Fruit fly (Drosophila melanogaster) whole organism, embryonic: ENCODE measurements around the gene defl.
A peak's percentile ranks its signal among the peaks of the same experiment; 100 is the strongest.

Experiments
- Atf-2 ChIP-seq: fragments of 200-800 bp; sonication (Bioruptor generic); optimal IDR thresholded peaks from 2 replicates; lab custom pipeline; 2016; ENCODE audit warnings: missing biosample characterization, missing genetic modification characterization
- Bdp1 ChIP-seq: fragments of 200-800 bp; sonication (Bioruptor generic); optimal IDR thresholded peaks from 3 replicates; lab custom pipeline; 2016; ENCODE audit warnings: missing biosample characterization, missing genetic modification characterization
- CG10147 ChIP-seq: fragments of 200-800 bp; sonication (Bioruptor generic); optimal IDR thresholded peaks from 2 replicates; lab custom pipeline; 2019; ENCODE audit warnings: missing biosample characterization, mild to moderate bottlenecking, missing genetic modification characterization, moderate library complexity
- CG10366 ChIP-seq: fragments of 200-800 bp; sonication (Bioruptor generic); IDR thresholded peaks from 2 replicates; pipeline ENCODE4 v1.3.6; 2022; ENCODE audit warnings: missing biosample characterization, missing genetic modification characterization
- CG12942 ChIP-seq: fragments of 200-800 bp; sonication (Bioruptor generic); optimal IDR thresholded peaks from 3 replicates; lab custom pipeline; 2016; ENCODE audit warnings: missing biosample characterization, missing genetic modification characterization
- CG13123 ChIP-seq: fragments of 200-800 bp; sonication (Bioruptor generic); optimal IDR thresholded peaks from 2 replicates; lab custom pipeline; 2016; ENCODE audit warnings: missing biosample characterization, missing genetic modification characterization
- CG13296 ChIP-seq: fragments of 200-800 bp; sonication (Bioruptor generic); optimal IDR thresholded peaks from 3 replicates; lab custom pipeline; 2018; ENCODE audit warnings: missing biosample characterization, mild to moderate bottlenecking, missing genetic modification characterization
- CG13775 ChIP-seq: fragments of 200-800 bp; sonication (Bioruptor generic); optimal IDR thresholded peaks from 3 replicates; lab custom pipeline; 2017; ENCODE audit warnings: missing biosample characterization, mild to moderate bottlenecking, missing genetic modification characterization
- CG14860 ChIP-seq: fragments of 200-800 bp; sonication (Bioruptor generic); IDR thresholded peaks from 3 replicates; pipeline ENCODE4 v1.3.6; 2022; ENCODE audit warnings: missing biosample characterization, missing genetic modification characterization; ENCODE audit not compliant: partially characterized antibody
- CG15479 ChIP-seq: fragments of 200-800 bp; sonication (Bioruptor generic); optimal IDR thresholded peaks from 3 replicates; lab custom pipeline; 2019; ENCODE audit warnings: missing biosample characterization, mild to moderate bottlenecking, missing genetic modification characterization, moderate library complexity
- CG1792 ChIP-seq: fragments of 200-800 bp; sonication (Bioruptor generic); optimal IDR thresholded peaks from 2 replicates; lab custom pipeline; 2016; ENCODE audit warnings: missing biosample characterization, missing genetic modification characterization
- CG18262 ChIP-seq: fragments of 200-800 bp; optimal IDR thresholded peaks from 3 replicates; lab custom pipeline; 2019; ENCODE audit warnings: missing biosample characterization, mild to moderate bottlenecking, missing genetic modification characterization, moderate library complexity
- CG2116 ChIP-seq: fragments of 200-800 bp; sonication (Bioruptor generic); optimal IDR thresholded peaks from 3 replicates; lab custom pipeline; 2018; ENCODE audit warnings: missing biosample characterization, mild to moderate bottlenecking, missing genetic modification characterization
- CG2199 ChIP-seq: fragments of 200-800 bp; sonication (Bioruptor generic); IDR thresholded peaks from 3 replicates; pipeline ENCODE4 v1.3.6; 2022; ENCODE audit warnings: missing biosample characterization, missing genetic modification characterization
- CG2202 ChIP-seq: fragments of 200-800 bp; sonication (Bioruptor generic); optimal IDR thresholded peaks from 2 replicates; lab custom pipeline; 2018; ENCODE audit warnings: missing biosample characterization, mild to moderate bottlenecking, missing genetic modification characterization
- CG3163 ChIP-seq: fragments of 200-800 bp; sonication (Bioruptor generic); optimal IDR thresholded peaks from 3 replicates; lab custom pipeline; 2016; ENCODE audit warnings: missing biosample characterization, missing genetic modification characterization
- CG5953 ChIP-seq: fragments of 200-800 bp; sonication (Bioruptor generic); IDR thresholded peaks from 2 replicates; pipeline ENCODE4 v1.3.6; 2022; ENCODE audit warnings: missing biosample characterization, missing genetic modification characterization
- CG6272 ChIP-seq: fragments of 200-800 bp; sonication (Bioruptor generic); IDR thresholded peaks from 2 replicates; pipeline ENCODE4 v1.3.6; 2022; ENCODE audit warnings: missing biosample characterization, missing genetic modification characterization
- CG7372 ChIP-seq: fragments of 200-800 bp; sonication (Bioruptor generic); IDR thresholded peaks from 2 replicates; pipeline ENCODE4 v1.3.6; 2022; ENCODE audit warnings: missing biosample characterization, missing genetic modification characterization
- CG7556 ChIP-seq: fragments of 200-800 bp; sonication (Bioruptor generic); optimal IDR thresholded peaks from 2 replicates; lab custom pipeline; 2017; ENCODE audit warnings: missing biosample characterization, mild to moderate bottlenecking, missing genetic modification characterization
- CG8359 ChIP-seq: fragments of 200-800 bp; sonication (Bioruptor generic); optimal IDR thresholded peaks from 2 replicates; lab custom pipeline; 2017; ENCODE audit warnings: missing biosample characterization, mild to moderate bottlenecking, missing genetic modification characterization, borderline replicate concordance
- CG9437 ChIP-seq: fragments of 200-800 bp; sonication (Bioruptor generic); optimal IDR thresholded peaks from 2 replicates; lab custom pipeline; 2018; ENCODE audit warnings: missing biosample characterization, mild to moderate bottlenecking, missing genetic modification characterization
- CHES-1-like ChIP-seq: fragments of 200-800 bp; sonication (Bioruptor generic); optimal IDR thresholded peaks from 2 replicates; lab custom pipeline; 2016; ENCODE audit warnings: missing biosample characterization, missing genetic modification characterization
- D19A ChIP-seq: fragments of 200-800 bp; optimal IDR thresholded peaks from 3 replicates; lab custom pipeline; 2019; ENCODE audit warnings: missing biosample characterization, mild to moderate bottlenecking, missing genetic modification characterization, moderate library complexity
- Dref ChIP-seq: fragments of 200-800 bp; sonication (Bioruptor generic); IDR thresholded peaks from 2 replicates; pipeline ENCODE4 v1.3.6; 2022; ENCODE audit warnings: missing biosample characterization, missing genetic modification characterization
- HLH54F ChIP-seq: fragments of 200-800 bp; sonication (Bioruptor generic); optimal IDR thresholded peaks from 3 replicates; lab custom pipeline; 2016; ENCODE audit warnings: missing biosample characterization, missing genetic modification characterization
- Lhr ChIP-seq: fragments of 200-800 bp; sonication (Bioruptor generic); optimal IDR thresholded peaks from 3 replicates; lab custom pipeline; 2017; ENCODE audit warnings: mild to moderate bottlenecking, missing biosample characterization, missing genetic modification reagents, missing genetic modification characterization
- Max ChIP-seq: fragments of 200-800 bp; sonication (Bioruptor generic); optimal IDR thresholded peaks from 2 replicates; lab custom pipeline; 2016; ENCODE audit warnings: missing biosample characterization, mild to moderate bottlenecking, missing genetic modification characterization
- Spps ChIP-seq: fragments of 200-800 bp; sonication (Bioruptor generic); optimal IDR thresholded peaks from 2 replicates; lab custom pipeline; 2018; ENCODE audit warnings: missing biosample characterization, mild to moderate bottlenecking, missing genetic modification characterization
- Vsx1 ChIP-seq: fragments of 200-800 bp; sonication (Bioruptor generic); optimal IDR thresholded peaks from 2 replicates; lab custom pipeline; 2017; ENCODE audit warnings: missing biosample characterization, mild to moderate bottlenecking, missing genetic modification characterization, missing genetic modification reagents
- Xbp1 ChIP-seq: fragments of 200-800 bp; sonication (Bioruptor generic); optimal IDR thresholded peaks from 3 replicates; lab custom pipeline; 2016; ENCODE audit warnings: missing biosample characterization, mild to moderate bottlenecking, missing genetic modification characterization
- bbx ChIP-seq: fragments of 200-800 bp; sonication (Bioruptor generic); IDR thresholded peaks from 2 replicates; pipeline ENCODE4 v1.3.6; 2022; ENCODE audit warnings: missing biosample characterization, missing genetic modification characterization; ENCODE audit not compliant: partially characterized antibody
- cwo ChIP-seq: fragments of 200-800 bp; sonication (Bioruptor generic); optimal IDR thresholded peaks from 3 replicates; lab custom pipeline; 2017; ENCODE audit warnings: missing biosample characterization, missing genetic modification characterization, mild to moderate bottlenecking, moderate library complexity, missing genetic modification reagents
- dmrt11E ChIP-seq: fragments of 200-800 bp; sonication (Bioruptor generic); optimal IDR thresholded peaks from 3 replicates; lab custom pipeline; 2018; ENCODE audit warnings: missing biosample characterization, mild to moderate bottlenecking, missing genetic modification characterization, moderate library complexity
- dmrt99B ChIP-seq: fragments of 200-800 bp; sonication (Bioruptor generic); optimal IDR thresholded peaks from 2 replicates; lab custom pipeline; 2018; ENCODE audit warnings: missing biosample characterization, mild to moderate bottlenecking, missing genetic modification characterization, moderate library complexity
- eve ChIP-seq, 2 experiments: fragments of >200 bp; optimal IDR thresholded peaks; 2 replicates each; lab custom pipeline; 2017; ENCODE audit warnings: missing biosample characterization in 2 of 2, missing genetic modification characterization in 2 of 2
- ewg ChIP-seq: fragments of 200-800 bp; sonication (Bioruptor generic); optimal IDR thresholded peaks from 3 replicates; lab custom pipeline; 2017; ENCODE audit warnings: mild to moderate bottlenecking, missing biosample characterization, missing genetic modification reagents, missing genetic modification characterization
- exex ChIP-seq: fragments of 200-800 bp; sonication (Bioruptor generic); optimal IDR thresholded peaks from 4 replicates; lab custom pipeline; 2018; ENCODE audit warnings: missing biosample characterization, mild to moderate bottlenecking, missing genetic modification characterization, moderate library complexity
- fd102C ChIP-seq: fragments of 200-800 bp; sonication (Bioruptor generic); optimal IDR thresholded peaks from 2 replicates; lab custom pipeline; 2018; ENCODE audit warnings: missing biosample characterization, mild to moderate bottlenecking, missing genetic modification characterization, moderate library complexity
- ftz-f1 ChIP-seq: fragments of 200-800 bp; sonication (Bioruptor generic); optimal IDR thresholded peaks from 2 replicates; lab custom pipeline; 2016; ENCODE audit warnings: missing biosample characterization, missing genetic modification characterization
- grau ChIP-seq: fragments of 200-800 bp; optimal IDR thresholded peaks from 3 replicates; lab custom pipeline; 2019; ENCODE audit warnings: missing biosample characterization, mild to moderate bottlenecking, missing genetic modification characterization, moderate library complexity
- grn ChIP-seq: fragments of 200-800 bp; sonication (Bioruptor generic); optimal IDR thresholded peaks from 3 replicates; lab custom pipeline; 2017; ENCODE audit warnings: missing biosample characterization, missing genetic modification characterization
- gsb-n ChIP-seq: fragments of 200-800 bp; sonication (Bioruptor generic); optimal IDR thresholded peaks from 3 replicates; lab custom pipeline; 2018; ENCODE audit warnings: missing biosample characterization, mild to moderate bottlenecking, missing genetic modification characterization
- jumu ChIP-seq: fragments of 200-800 bp; sonication (Bioruptor generic); optimal IDR thresholded peaks from 3 replicates; lab custom pipeline; 2016; ENCODE audit warnings: missing biosample characterization, missing genetic modification characterization
- klu ChIP-seq: fragments of 200-800 bp; sonication (Bioruptor generic); IDR thresholded peaks from 2 replicates; pipeline ENCODE4 v1.3.6; 2022; ENCODE audit warnings: missing biosample characterization, missing genetic modification characterization
- pfk ChIP-seq: fragments of 200-800 bp; sonication (Bioruptor generic); optimal IDR thresholded peaks from 2 replicates; lab custom pipeline; 2018; ENCODE audit warnings: missing biosample characterization, mild to moderate bottlenecking, missing genetic modification characterization, moderate library complexity
- psq ChIP-seq: fragments of 200-800 bp; sonication (Bioruptor generic); optimal IDR thresholded peaks from 2 replicates; lab custom pipeline; 2017; ENCODE audit warnings: missing biosample characterization, missing genetic modification characterization
- schlank ChIP-seq: fragments of 200-800 bp; sonication (Bioruptor generic); optimal IDR thresholded peaks from 2 replicates; lab custom pipeline; 2018; ENCODE audit warnings: missing biosample characterization, mild to moderate bottlenecking, missing genetic modification characterization
- shn ChIP-seq: fragments of 200-800 bp; sonication (Bioruptor generic); optimal IDR thresholded peaks from 3 replicates; lab custom pipeline; 2016; ENCODE audit warnings: missing biosample characterization, missing genetic modification characterization
- sisA ChIP-seq: fragments of 200-800 bp; sonication (Bioruptor generic); IDR thresholded peaks from 2 replicates; pipeline ENCODE4 v1.3.6; 2022; ENCODE audit warnings: missing biosample characterization, missing genetic modification characterization
- vvl ChIP-seq: fragments of 200-800 bp; sonication (Bioruptor generic); IDR thresholded peaks from 2 replicates; pipeline ENCODE4 v1.3.6; 2022; ENCODE audit warnings: missing biosample characterization, missing genetic modification characterization

The defl gene

DNA sequence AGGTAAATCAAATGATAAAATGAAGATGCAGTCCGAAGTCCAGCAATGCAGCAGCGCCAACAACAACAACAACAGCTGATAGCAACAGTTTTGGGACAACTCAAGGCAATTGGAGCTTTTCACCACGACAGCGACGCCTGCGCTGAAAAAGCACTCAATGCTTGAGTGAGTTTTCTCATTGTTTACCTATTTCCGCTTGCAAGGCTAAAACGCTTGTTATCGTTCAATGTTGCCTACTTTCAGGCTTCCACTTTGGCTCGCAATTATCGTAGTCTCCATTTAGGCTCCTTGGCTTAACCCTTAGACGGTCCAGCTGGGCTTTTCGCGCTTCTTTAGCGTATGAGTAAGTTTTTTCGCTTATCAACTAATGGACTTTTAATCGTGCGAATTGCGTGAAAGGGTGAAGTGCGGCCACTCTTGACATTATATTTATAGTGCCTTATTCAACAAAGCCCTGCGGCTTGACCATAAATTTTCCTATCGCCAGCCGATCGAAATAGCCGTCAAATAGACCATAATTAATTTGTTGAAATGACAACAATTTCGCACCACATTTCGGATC, 38.9 kb downstream of the defl start (continued):
- TF ChIP-seq cwo (GFP tag; lab: Kevin White, UChicago) (peak; percentile 8), exex (peak; percentile 100), klu (no peak), CG1792 (GFP tag; lab: Kevin White, UChicago) (no peak), CG13775 (GFP tag; lab: Kevin White, UChicago) (no peak), bbx (GFP tag; lab: Robert Waterston, UW) (no peak; the same call in 1 of the 2 replicates), gsb-n (tag; lab: Kevin White, UChicago) (no peak), Spps (tag; lab: Kevin White, UChicago) (no peak), psq (GFP tag; lab: Kevin White, UChicago) (no peak), Atf-2 (GFP tag; lab: Kevin White, UChicago) (no peak), CG7556 (GFP tag; lab: Kevin White, UChicago) (no peak), Xbp1 (no peak), ftz-f1 (peak; percentile 96), sisA (GFP tag; lab: Robert Waterston, UW) (no peak), CG2202 (tag; lab: Kevin White, UChicago) (no peak), Dref (GFP tag; lab: Robert Waterston, UW) (no peak), CG12942 (GFP tag; lab: Kevin White, UChicago) (no peak), shn (GFP tag; lab: Kevin White, UChicago) (no peak), CHES-1-like (GFP tag; lab: Kevin White, UChicago) (peak; percentile 18), CG10366 (GFP tag; lab: Robert Waterston, UW) (no peak), grn (GFP tag; lab: Kevin White, UChicago) (no peak), jumu (GFP tag; lab: Kevin White, UChicago) (no peak), CG18262 (no peak), Max (GFP tag; lab: Kevin White, UChicago) (no peak), Vsx1 (GFP tag; lab: Kevin White, UChicago) (no peak), Bdp1 (no peak), CG14860 (GFP tag; lab: Robert Waterston, UW) (no peak), vvl (0 out of 2 replicates have a peak, but pooled peaks have one; percentile 41), CG13123 (GFP tag; lab: Kevin White, UChicago) (no peak), CG8359 (no peak), CG6272 (GFP tag; lab: Robert Waterston, UW) (no peak), CG5953 (GFP tag; lab: Robert Waterston, UW) (no peak), CG15479 (no peak), CG2116 (GFP tag; lab: Kevin White, UChicago) (no peak), CG3163 (GFP tag; lab: Kevin White, UChicago) (peak; percentile 64), CG7372 (GFP tag; lab: Robert Waterston, UW) (no peak), schlank (tag; lab: Kevin White, UChicago) (no peak), CG9437 (GFP tag; lab: Kevin White, UChicago) (no peak), ewg (GFP tag; lab: Kevin White, UChicago) (no peak), fd102C (GFP tag; lab: Kevin White, UChicago) (no peak), eve (GFP tag; optimal IDR thresholded peaks at IDR 0.05; lab: Kevin White, UChicago) (no peak), CG10147 (no peak), pfk (GFP tag; lab: Kevin White, UChicago) (no peak), Lhr (peak; percentile 15), dmrt99B (tag; lab: Kevin White, UChicago) (no peak), D19A (tag; lab: Kevin White, UChicago) (no peak), CG2199 (GFP tag; lab: Robert Waterston, UW) (no peak), CG13296 (GFP tag; lab: Kevin White, UChicago) (no peak), grau (tag; lab: Kevin White, UChicago) (no peak), HLH54F (GFP tag; lab: Kevin White, UChicago) (no peak), dmrt11E (tag; lab: Kevin White, UChicago) (no peak)
